Worm (Caenorhabditis elegans) whole organism, L4 larva: ENCODE results near the gene srt-7.
A peak's percentile ranks its signal among the peaks of the same experiment; 100 is the strongest.

Experiments used
- F37D6.2 ChIP-seq: sonication (generic microtip); optimal IDR thresholded peaks from 2 replicates; lab custom pipeline; 2016; ENCODE audit warnings: mild to moderate bottlenecking, missing genetic modification characterization, missing compliant biosample characterization
- T20F7.1 ChIP-seq: fragments of 200-800 bp; sonication (Bioruptor generic); optimal IDR thresholded peaks from 2 replicates; lab custom pipeline; 2018; ENCODE audit warnings: mild to moderate bottlenecking, missing genetic modification characterization, missing compliant biosample characterization
- Y105C5A.15 ChIP-seq: fragments of 200-800 bp; sonication (Bioruptor generic); IDR thresholded peaks from 2 replicates; pipeline ENCODE4 v1.3.6; 2022; ENCODE audit warnings: missing genetic modification characterization, missing compliant biosample characterization
- Y48G9A.11 ChIP-seq: fragments of 200-800 bp; sonication (Bioruptor generic); IDR thresholded peaks from 2 replicates; pipeline ENCODE4 v1.3.6; 2022; ENCODE audit warnings: missing genetic modification reagents, missing genetic modification characterization, missing compliant biosample characterization
- Y75B8A.6 ChIP-seq: fragments of 200-800 bp; sonication (Bioruptor generic); IDR thresholded peaks from 2 replicates; pipeline ENCODE4 v1.3.6; 2022; ENCODE audit warnings: missing genetic modification reagents, missing genetic modification characterization, missing compliant biosample characterization
- ZK337.2 ChIP-seq: fragments of 200-800 bp; sonication (Bioruptor generic); IDR thresholded peaks from 2 replicates; pipeline ENCODE4 v1.3.6; 2022; ENCODE audit warnings: missing genetic modification reagents, missing genetic modification characterization, missing compliant biosample characterization
- ZK546.5 ChIP-seq, 2 experiments: sonication (generic microtip); optimal IDR thresholded peaks; 2 replicates each; lab custom pipeline; 2017; ENCODE audit warnings: missing biosample characterization in 2 of 2, missing genetic modification characterization in 2 of 2
- aly-2 ChIP-seq: sonication (generic microtip); optimal IDR thresholded peaks from 2 replicates; lab custom pipeline; 2018; ENCODE audit warnings: missing biosample characterization, missing genetic modification characterization
- ama-1 ChIP-seq: fragments of 150-350 bp; optimal IDR thresholded peaks from 2 replicates; lab custom pipeline; 2014; ENCODE audit warnings: inconsistent platforms, mixed read lengths
- arid-1 ChIP-seq: fragments of 200-800 bp; sonication (Bioruptor generic); conservative IDR thresholded peaks from 2 replicates; pipeline ENCODE4 v1.3.6; 2022; ENCODE audit warnings: missing genetic modification reagents, missing genetic modification characterization, missing compliant biosample characterization
- attf-4 ChIP-seq: sonication (generic microtip); optimal IDR thresholded peaks from 3 replicates; lab custom pipeline; 2017; ENCODE audit warnings: missing biosample characterization, missing genetic modification characterization
- ceh-32 ChIP-seq: sonication (generic microtip); optimal IDR thresholded peaks from 2 replicates; lab custom pipeline; 2016; ENCODE audit warnings: mild to moderate bottlenecking, missing genetic modification characterization, missing compliant biosample characterization; ENCODE audit not compliant: poor library complexity
- ceh-82 ChIP-seq: sonication (generic microtip); optimal IDR thresholded peaks from 2 replicates; lab custom pipeline; 2017; ENCODE audit warnings: missing biosample characterization, missing genetic modification characterization
- ces-1 ChIP-seq: fragments of 150-350 bp; sonication (generic microtip); optimal IDR thresholded peaks from 4 replicates; lab custom pipeline; 2014; ENCODE audit warnings: missing biosample characterization, missing genetic modification reagents, missing genetic modification characterization
- ctbp-1 ChIP-seq: fragments of 200-800 bp; sonication (Bioruptor generic); IDR thresholded peaks from 2 replicates; pipeline ENCODE4 v1.3.6; 2022; ENCODE audit warnings: missing genetic modification reagents, missing genetic modification characterization, missing compliant biosample characterization
- daf-16 ChIP-seq, 3 experiments: sonication (generic microtip); optimal IDR thresholded peaks; 2 replicates each; lab custom pipeline; 2016 to 2017; ENCODE audit warnings: missing genetic modification characterization in 3 of 3, missing genetic modification reagents in 3 of 3, mild to moderate bottlenecking in 2 of 3, missing compliant biosample characterization in 2 of 3, missing biosample characterization in 1 of 3, moderate library complexity in 1 of 3
- dpl-1 ChIP-seq: fragments of 150-350 bp; optimal IDR thresholded peaks from 2 replicates; lab custom pipeline; 2014; ENCODE audit warnings: missing biosample characterization, missing genetic modification reagents, missing genetic modification characterization
- hlh-30 ChIP-seq: sonication (generic microtip); optimal IDR thresholded peaks from 2 replicates; lab custom pipeline; 2017; ENCODE audit warnings: antibody characterized with exemption, mild to moderate bottlenecking, missing genetic modification characterization, missing compliant biosample characterization; ENCODE audit not compliant: insufficient read depth
- jun-1 ChIP-seq: fragments of 150-350 bp; optimal IDR thresholded peaks from 2 replicates; lab custom pipeline; 2014; ENCODE audit warnings: missing biosample characterization, missing genetic modification reagents, missing genetic modification characterization
- lin-15B ChIP-seq: fragments of 150-350 bp; sonication (generic microtip); optimal IDR thresholded peaks from 3 replicates; lab custom pipeline; 2014; ENCODE audit warnings: missing biosample characterization, missing genetic modification characterization
- lin-39 ChIP-seq: fragments of 150-350 bp; optimal IDR thresholded peaks from 2 replicates; lab custom pipeline; 2014; ENCODE audit warnings: missing biosample characterization, missing genetic modification reagents, missing genetic modification characterization
- madf-9 ChIP-seq: fragments of 200-800 bp; sonication (Bioruptor generic); conservative IDR thresholded peaks from 2 replicates; pipeline ENCODE4 v1.3.6; 2022; ENCODE audit warnings: missing genetic modification reagents, missing genetic modification characterization, missing compliant biosample characterization
- mes-2 ChIP-seq: sonication (generic microtip); optimal IDR thresholded peaks from 2 replicates; lab custom pipeline; 2016; ENCODE audit warnings: missing genotype, mild to moderate bottlenecking, missing genetic modification characterization, missing compliant biosample characterization; ENCODE audit not compliant: poor library complexity, severe bottlenecking
- nhr-11 ChIP-seq: fragments of 150-350 bp; optimal IDR thresholded peaks from 2 replicates; lab custom pipeline; 2014; ENCODE audit warnings: missing biosample characterization, missing genetic modification characterization
- nhr-111 ChIP-seq: fragments of 200-800 bp; sonication (Bioruptor generic); optimal IDR thresholded peaks from 2 replicates; lab custom pipeline; 2018; ENCODE audit warnings: mild to moderate bottlenecking, missing genetic modification characterization, missing compliant biosample characterization
- nhr-25 ChIP-seq: sonication (generic microtip); optimal IDR thresholded peaks from 2 replicates; lab custom pipeline; 2017; ENCODE audit warnings: missing genetic modification characterization, mild to moderate bottlenecking, missing compliant biosample characterization, antibody characterized with exemption, moderate library complexity, borderline replicate concordance; ENCODE audit not compliant: insufficient read depth
- nhr-28 ChIP-seq: fragments of 150-350 bp; optimal IDR thresholded peaks from 2 replicates; lab custom pipeline; 2014; ENCODE audit warnings: missing biosample characterization, missing genetic modification characterization
- nhr-41 ChIP-seq: fragments of 200-800 bp; sonication (Bioruptor generic); IDR thresholded peaks from 2 replicates; pipeline ENCODE4 v1.3.6; 2022; ENCODE audit warnings: missing genetic modification reagents, missing genetic modification characterization, missing compliant biosample characterization
- nhr-42 ChIP-seq: fragments of 200-800 bp; sonication (Bioruptor generic); IDR thresholded peaks from 2 replicates; pipeline ENCODE4 v1.3.6; 2022; ENCODE audit warnings: missing genetic modification characterization, missing compliant biosample characterization
- nhr-48 ChIP-seq: sonication (generic microtip); optimal IDR thresholded peaks from 2 replicates; lab custom pipeline; 2016; ENCODE audit warnings: mild to moderate bottlenecking, missing genetic modification characterization, missing compliant biosample characterization
- pqm-1 ChIP-seq: sonication (generic microtip); optimal IDR thresholded peaks from 2 replicates; lab custom pipeline; 2017; ENCODE audit warnings: missing biosample characterization, missing genetic modification characterization
- sdz-12 ChIP-seq: fragments of 200-800 bp; sonication (Bioruptor generic); optimal IDR thresholded peaks from 2 replicates; lab custom pipeline; 2018; ENCODE audit warnings: mild to moderate bottlenecking, missing genetic modification characterization, missing compliant biosample characterization
- set-16 ChIP-seq: fragments of 200-800 bp; sonication (Bioruptor generic); IDR thresholded peaks from 2 replicates; pipeline ENCODE4 v1.3.6; 2022; ENCODE audit warnings: missing genetic modification reagents, missing genetic modification characterization, missing compliant biosample characterization
- skn-1 ChIP-seq: fragments of 150-350 bp; optimal IDR thresholded peaks from 2 replicates; lab custom pipeline; 2014; ENCODE audit warnings: missing biosample characterization, missing genetic modification characterization
- snpc-1.2 ChIP-seq: fragments of 200-800 bp; sonication (Bioruptor generic); IDR thresholded peaks from 2 replicates; pipeline ENCODE4 v1.3.6; 2022; ENCODE audit warnings: missing genetic modification reagents, missing genetic modification characterization, missing compliant biosample characterization
- snpc-4 ChIP-seq: fragments of 150-350 bp; optimal IDR thresholded peaks from 2 replicates; lab custom pipeline; 2014; ENCODE audit warnings: missing biosample characterization, missing genetic modification characterization
- tra-1 ChIP-seq: fragments of 200-800 bp; sonication (Bioruptor generic); IDR thresholded peaks from 2 replicates; pipeline ENCODE4 v1.3.6; 2022; ENCODE audit warnings: missing genetic modification reagents, missing genetic modification characterization, missing compliant biosample characterization
- unc-130 ChIP-seq: sonication (generic microtip); optimal IDR thresholded peaks from 2 replicates; lab custom pipeline; 2016; ENCODE audit warnings: missing genetic modification reagents, missing genetic modification characterization, missing compliant biosample characterization
- unc-39 ChIP-seq: sonication (generic microtip); optimal IDR thresholded peaks from 2 replicates; lab custom pipeline; 2017; ENCODE audit warnings: missing biosample characterization, missing genetic modification characterization
- unc-62 ChIP-seq, 3 experiments: fragments of 150-350 bp in 1 of 3; sonication (generic microtip); optimal IDR thresholded peaks in 2 of 3; peaks in 1 of 3; 1 replicate in 1 of 3; 2 replicates in 2 of 3; lab custom pipeline; 2014 to 2017; ENCODE audit warnings: missing biosample characterization in 3 of 3, missing genetic modification characterization in 3 of 3, missing genetic modification reagents in 3 of 3, missing genotype in 1 of 3
- vab-7 ChIP-seq: fragments of 200-800 bp; sonication (Bioruptor generic); IDR thresholded peaks from 2 replicates; pipeline ENCODE4 v1.3.6; 2022; ENCODE audit warnings: missing genetic modification reagents, missing genetic modification characterization, missing compliant biosample characterization
- zfp-2 ChIP-seq: sonication (generic microtip); optimal IDR thresholded peaks from 2 replicates; lab custom pipeline; 2016; ENCODE audit warnings: mild to moderate bottlenecking, missing genetic modification characterization, missing compliant biosample characterization
- ztf-11 ChIP-seq: fragments of 150-350 bp; optimal IDR thresholded peaks from 2 replicates; lab custom pipeline; 2014; ENCODE audit warnings: missing biosample characterization, missing genetic modification characterization
- ztf-7 ChIP-seq: fragments of 150-350 bp; optimal IDR thresholded peaks from 2 replicates; lab custom pipeline; 2014; ENCODE audit warnings: missing biosample characterization, missing genetic modification characterization

Gene srt-7

DNA sequence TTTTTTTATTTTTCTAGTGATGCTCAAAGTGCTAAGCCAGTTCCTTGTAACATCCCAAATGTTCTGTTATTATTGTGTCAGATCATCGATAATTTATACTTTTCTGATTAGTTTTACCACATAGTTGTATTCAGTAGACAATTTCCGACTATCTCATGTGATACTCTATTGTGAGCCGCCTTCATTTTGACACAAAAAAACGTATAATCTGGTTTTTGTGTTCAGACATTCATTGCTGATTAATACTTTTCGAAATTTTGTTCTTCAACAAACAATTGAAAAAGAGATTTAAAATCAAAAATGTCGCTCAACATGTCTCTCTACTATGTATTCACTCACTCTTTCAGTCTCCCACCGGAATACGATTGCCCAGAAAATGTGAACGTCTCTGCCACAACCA is at the start of gene srt-7:
srt-7 (plus strand) TSS at position 301 of the 400 bp plus-strand sequence.
- TF ChIP-seq unc-130 (GFP tag; lab: Kevin White, UChicago) = no peak
- no peak for TF ChIP-seq unc-39
- TF ChIP-seq dpl-1 = no peak
- TF ChIP-seq jun-1 = no peak

ce11 chrV:3032343-3032742 is 49.2 kb upstream of the srt-7 start, which contains the start of gene irld-38:
Gene irld-38 (minus strand): TSS chrV:3032443.
- TF ChIP-seq ztf-7 (tag; lab: Kevin White, UChicago) (no peak), aly-2 (tag; lab: Kevin White, UChicago) (no peak), ama-1 (lab: Kevin White, UChicago) (no peak), ztf-11 (tag; lab: Kevin White, UChicago) (no peak), snpc-1.2 (GFP tag; lab: Robert Waterston, UW) (no peak), nhr-111 (GFP tag; lab: Kevin White, UChicago) (no peak), ZK337.2 (GFP tag; lab: Robert Waterston, UW) (no peak), ceh-32 (no peak), Y105C5A.15 (no peak), skn-1 (tag; lab: Kevin White, UChicago) (no peak), Y48G9A.11 (no peak), pqm-1 (tag; lab: Kevin White, UChicago) (no peak), F37D6.2 (tag; lab: Kevin White, UChicago) (no peak), vab-7 (GFP tag; lab: Robert Waterston, UW) (no peak), T20F7.1 (GFP tag; lab: Kevin White, UChicago) (no peak), hlh-30 (tag; lab: Kevin White, UChicago) (no peak), lin-39 (tag; lab: Kevin White, UChicago) (no peak)
- TF ChIP-seq, all 104 proteins: peak for 0

DNA sequence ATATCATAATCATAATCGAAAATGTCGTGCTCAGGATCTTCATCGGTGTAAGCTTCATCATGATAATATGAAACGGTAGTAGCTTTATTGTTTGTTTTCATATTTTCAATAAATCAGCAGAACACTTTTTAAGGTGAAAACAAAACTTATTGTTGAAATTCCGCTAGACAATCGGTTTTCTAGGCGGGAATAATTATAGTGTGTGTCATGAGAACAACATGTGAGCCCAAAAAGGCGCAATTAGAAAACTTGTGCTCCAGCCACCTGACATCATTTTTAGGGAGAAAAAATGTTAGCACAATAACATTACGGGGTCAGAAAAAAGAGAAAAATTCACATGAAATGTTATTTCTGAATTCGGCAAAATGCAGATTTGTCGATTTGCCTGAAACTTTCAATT is 47.3 kb upstream of the srt-7 start, which contains the start of gene srw-8:
srw-8 (minus strand) TSS at position 101 of the 400 bp plus-strand sequence.
- no peak for TF ChIP-seq aly-2 (tag; lab: Kevin White, UChicago)
- no peak for TF ChIP-seq nhr-25 (tag; lab: Kevin White, UChicago)
- no peak for TF ChIP-seq madf-9 (GFP tag; lab: Robert Waterston, UW)
- TF ChIP-seq nhr-42 (GFP tag; lab: Robert Waterston, UW) = no peak
- no peak for TF ChIP-seq nhr-11 (tag; lab: Kevin White, UChicago)
- no peak for TF ChIP-seq ZK546.5 (tag; optimal IDR thresholded peaks at IDR 0.05; lab: Kevin White, UChicago)
- no peak for TF ChIP-seq nhr-28
- TF ChIP-seq lin-15B (tag; lab: Kevin White, UChicago) = no peak
- no peak for TF ChIP-seq daf-16 (GFP tag; optimal IDR thresholded peaks at IDR 0.05; lab: Kevin White, UChicago)
- no peak for TF ChIP-seq daf-16 (tag; optimal IDR thresholded peaks at IDR 0.05; lab: Kevin White, UChicago)
- no peak for TF ChIP-seq T20F7.1 (GFP tag; lab: Kevin White, UChicago)
- no peak for TF ChIP-seq skn-1 (tag; lab: Kevin White, UChicago)
- no peak for TF ChIP-seq zfp-2

DNA sequence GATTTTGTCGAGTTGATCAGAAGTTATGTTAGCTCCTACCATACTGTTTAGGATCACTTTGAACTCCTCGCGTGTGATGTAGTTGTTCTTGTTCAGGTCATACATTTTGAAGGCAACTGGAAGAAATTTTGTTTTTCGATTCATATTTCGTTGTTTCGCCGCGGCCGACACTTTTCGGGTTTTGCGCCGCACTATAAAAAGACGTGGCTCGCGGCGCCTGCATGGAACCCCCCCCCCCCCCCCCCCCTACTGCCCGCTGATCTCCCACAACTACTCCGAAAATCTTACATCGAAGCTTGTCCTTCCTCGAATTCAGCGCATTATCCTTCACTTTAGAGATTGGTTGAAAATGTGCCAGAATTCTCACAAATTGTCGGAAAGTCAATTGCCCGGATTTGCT is 43.5 kb upstream of the srt-7 start:
- TF ChIP-seq tra-1 (GFP tag; lab: Robert Waterston, UW) (no peak), set-16 (GFP tag; lab: Robert Waterston, UW) (peak; percentile 82)

DNA sequence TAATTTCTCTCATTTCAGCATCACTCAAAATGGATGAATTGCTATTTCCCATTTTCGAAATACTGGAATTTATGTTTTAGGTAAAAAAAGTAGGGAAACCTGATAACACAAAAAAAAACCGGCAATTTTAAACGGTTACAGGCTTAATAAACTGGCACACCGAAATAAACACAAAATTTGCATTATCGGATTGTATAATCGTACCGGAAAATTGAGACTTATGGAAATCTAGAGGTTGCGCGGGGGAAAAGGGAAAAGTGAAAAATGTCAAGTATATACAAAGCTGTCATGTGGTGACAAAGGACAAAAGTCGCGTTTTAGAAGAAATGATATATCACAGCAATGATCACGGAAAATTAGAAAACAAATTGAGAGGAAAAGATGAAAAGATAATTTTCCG is 42.3 kb upstream of the srt-7 start, which contains the start of gene chpf-2:
chpf-2 (minus strand) TSS at position 101 of the 400 bp plus-strand sequence.
- no peak for TF ChIP-seq unc-62 (GFP tag; optimal IDR thresholded peaks at IDR 0.05 in 1 of 2; lab: Kevin White, UChicago)
- TF ChIP-seq unc-62 (tag; optimal IDR thresholded peaks at IDR 0.05; lab: Kevin White, UChicago) = no peak
- no peak for TF ChIP-seq nhr-25 (tag; lab: Kevin White, UChicago)
- TF ChIP-seq attf-4 = no peak
- no peak for TF ChIP-seq snpc-4 (tag; lab: Kevin White, UChicago)
- TF ChIP-seq nhr-41 (GFP tag; lab: Robert Waterston, UW) = no peak
- no peak for TF ChIP-seq arid-1 (GFP tag; lab: Robert Waterston, UW)
- no peak for TF ChIP-seq sdz-12
- TF ChIP-seq ZK546.5 (tag; optimal IDR thresholded peaks at IDR 0.05; lab: Kevin White, UChicago) = no peak
- TF ChIP-seq Y75B8A.6 (GFP tag; lab: Robert Waterston, UW) = no peak
- TF ChIP-seq nhr-48 = no peak
- TF ChIP-seq ctbp-1 (GFP tag; lab: Robert Waterston, UW) = no peak
- TF ChIP-seq ces-1 = no peak
- TF ChIP-seq vab-7 (GFP tag; lab: Robert Waterston, UW) = no peak
- no peak for TF ChIP-seq dpl-1
- TF ChIP-seq mes-2 (tag; lab: Kevin White, UChicago) = no peak
- no peak for TF ChIP-seq ceh-82 (tag; lab: Kevin White, UChicago)
- no peak for TF ChIP-seq lin-39 (tag; lab: Kevin White, UChicago)
